Fruit fly (Drosophila melanogaster) whole organism, embryonic: ENCODE data around the gene gkt.

Experiments used
- Abd-B ChIP-seq: fragments of 200-800 bp; sonication (Bioruptor generic); optimal IDR thresholded peaks from 2 replicates; lab custom pipeline; 2018; ENCODE audit warnings: missing biosample characterization, mild to moderate bottlenecking, missing genetic modification characterization, moderate library complexity
- Ada2b ChIP-seq: fragments of 200-800 bp; sonication (Bioruptor generic); IDR thresholded peaks from 2 replicates; pipeline ENCODE4 v1.3.6; 2022; ENCODE audit warnings: missing biosample characterization, missing genetic modification characterization
- Atf6 ChIP-seq: fragments of 200-800 bp; sonication (Bioruptor generic); IDR thresholded peaks from 2 replicates; pipeline ENCODE4 v1.3.6; 2022; ENCODE audit warnings: missing biosample characterization, missing genetic modification characterization
- B-H1 ChIP-seq: fragments of 200-800 bp; sonication (Bioruptor generic); IDR thresholded peaks from 3 replicates; pipeline ENCODE4 v1.3.6; 2022; ENCODE audit warnings: missing biosample characterization, missing genetic modification characterization
- Bteb2 ChIP-seq: fragments of 200-800 bp; sonication (Bioruptor generic); optimal IDR thresholded peaks from 2 replicates; lab custom pipeline; 2016; ENCODE audit warnings: missing biosample characterization, missing genetic modification characterization
- CG11504 ChIP-seq: fragments of 200-800 bp; sonication (Bioruptor generic); optimal IDR thresholded peaks from 3 replicates; lab custom pipeline; 2019; ENCODE audit warnings: missing biosample characterization, mild to moderate bottlenecking, missing genetic modification characterization, moderate library complexity
- CG12071 ChIP-seq: fragments of 200-800 bp; sonication (Bioruptor generic); optimal IDR thresholded peaks from 3 replicates; lab custom pipeline; 2018; ENCODE audit warnings: missing biosample characterization, mild to moderate bottlenecking, missing genetic modification characterization
- CG13287 ChIP-seq: fragments of 200-800 bp; sonication (Bioruptor generic); IDR thresholded peaks from 2 replicates; pipeline ENCODE4 v1.3.6; 2022; ENCODE audit warnings: missing biosample characterization, missing genetic modification characterization; ENCODE audit not compliant: partially characterized antibody
- CG13296 ChIP-seq: fragments of 200-800 bp; sonication (Bioruptor generic); optimal IDR thresholded peaks from 3 replicates; lab custom pipeline; 2018; ENCODE audit warnings: missing biosample characterization, mild to moderate bottlenecking, missing genetic modification characterization
- CG14014 ChIP-seq: fragments of 200-800 bp; sonication (Bioruptor generic); IDR thresholded peaks from 2 replicates; pipeline ENCODE4 v1.3.6; 2022; ENCODE audit warnings: missing biosample characterization, missing genetic modification characterization
- CG14710 ChIP-seq: fragments of 200-800 bp; sonication (Bioruptor generic); optimal IDR thresholded peaks from 3 replicates; lab custom pipeline; 2019; ENCODE audit warnings: missing biosample characterization, mild to moderate bottlenecking, missing genetic modification characterization, moderate library complexity
- CG17328 ChIP-seq: fragments of 200-800 bp; sonication (Bioruptor generic); IDR thresholded peaks from 2 replicates; pipeline ENCODE4 v1.3.6; 2022; ENCODE audit warnings: missing biosample characterization, missing genetic modification characterization
- CG17912 ChIP-seq: fragments of 200-800 bp; sonication (Bioruptor generic); optimal IDR thresholded peaks from 2 replicates; lab custom pipeline; 2018; ENCODE audit warnings: missing biosample characterization, mild to moderate bottlenecking, missing genetic modification characterization
- CG31441 ChIP-seq: fragments of 200-800 bp; sonication (Bioruptor generic); IDR thresholded peaks from 2 replicates; pipeline ENCODE4 v1.3.6; 2022; ENCODE audit warnings: missing biosample characterization, missing genetic modification characterization
- CG33213 ChIP-seq: fragments of 200-800 bp; sonication (Bioruptor generic); optimal IDR thresholded peaks from 3 replicates; lab custom pipeline; 2016; ENCODE audit warnings: missing biosample characterization, missing genetic modification characterization
- CG34224 ChIP-seq: fragments of 200-800 bp; sonication (Bioruptor generic); IDR thresholded peaks from 3 replicates; pipeline ENCODE4 v1.3.6; 2022; ENCODE audit warnings: missing biosample characterization, missing genetic modification characterization; ENCODE audit not compliant: partially characterized antibody
- CG3838 ChIP-seq: fragments of 200-800 bp; sonication (Bioruptor generic); optimal IDR thresholded peaks from 3 replicates; lab custom pipeline; 2016; ENCODE audit warnings: missing biosample characterization, missing genetic modification characterization
- CG3847 ChIP-seq: fragments of 200-800 bp; sonication (Bioruptor generic); IDR thresholded peaks from 2 replicates; pipeline ENCODE4 v1.3.6; 2022; ENCODE audit warnings: missing biosample characterization, missing genetic modification characterization
- CG3995 ChIP-seq: fragments of 200-800 bp; sonication (Bioruptor generic); optimal IDR thresholded peaks from 3 replicates; lab custom pipeline; 2016; ENCODE audit warnings: missing biosample characterization, missing genetic modification characterization
- CG6175 ChIP-seq: fragments of 200-800 bp; sonication (Bioruptor generic); IDR thresholded peaks from 3 replicates; pipeline ENCODE4 v1.3.6; 2022; ENCODE audit warnings: missing biosample characterization, missing genetic modification characterization
- CG7839 ChIP-seq: fragments of 200-800 bp; sonication (Bioruptor generic); optimal IDR thresholded peaks from 3 replicates; lab custom pipeline; 2018; ENCODE audit warnings: missing biosample characterization, mild to moderate bottlenecking, missing genetic modification characterization, moderate library complexity
- CG8290 ChIP-seq, 3 experiments: fragments of 200-800 bp; sonication (Bioruptor generic); optimal IDR thresholded peaks; 2 replicates each; lab custom pipeline; 2016 to 2019; ENCODE audit warnings: missing biosample characterization in 3 of 3, missing genetic modification characterization in 3 of 3, mild to moderate bottlenecking in 2 of 3, moderate library complexity in 1 of 3
- Chrac-16 ChIP-seq: fragments of 200-800 bp; sonication (Bioruptor generic); optimal IDR thresholded peaks from 3 replicates; lab custom pipeline; 2016; ENCODE audit warnings: missing biosample characterization, missing genetic modification characterization
- Ets65A ChIP-seq: fragments of 200-800 bp; sonication (Bioruptor generic); peaks from one replicate; lab custom pipeline; 2016; ENCODE audit warnings: missing biosample characterization, missing genetic modification characterization
- H2.0 ChIP-seq: fragments of 200-800 bp; sonication (Bioruptor generic); IDR thresholded peaks from 2 replicates; pipeline ENCODE4 v1.3.6; 2022; ENCODE audit warnings: missing biosample characterization, missing genetic modification characterization
- HHEX ChIP-seq: fragments of 200-800 bp; sonication (Bioruptor generic); optimal IDR thresholded peaks from 3 replicates; lab custom pipeline; 2017; ENCODE audit warnings: missing biosample characterization, mild to moderate bottlenecking, missing genetic modification characterization, missing genetic modification reagents
- Hr51 ChIP-seq, 2 experiments: fragments of 200-800 bp; sonication (Bioruptor generic); optimal IDR thresholded peaks; 2 replicates in 1 of 2; 3 replicates in 1 of 2; lab custom pipeline; 2016 to 2018; ENCODE audit warnings: missing biosample characterization in 2 of 2, missing genetic modification characterization in 2 of 2, mild to moderate bottlenecking in 1 of 2, moderate library complexity in 1 of 2
- Hr78 ChIP-seq, 2 experiments: fragments of 200-800 bp in 1 of 2; fragments of >200 bp in 1 of 2; sonication (Bioruptor generic) in 1 of 2; optimal IDR thresholded peaks; 2 replicates each; lab custom pipeline; 2017 to 2019; ENCODE audit warnings: missing biosample characterization in 2 of 2, missing genetic modification characterization in 2 of 2, mild to moderate bottlenecking in 1 of 2, moderate library complexity in 1 of 2
- Myb ChIP-seq: fragments of 200-800 bp; sonication (Bioruptor generic); optimal IDR thresholded peaks from 2 replicates; lab custom pipeline; 2016; ENCODE audit warnings: missing biosample characterization, missing genetic modification characterization
- Nf-YC ChIP-seq: fragments of 200-800 bp; optimal IDR thresholded peaks from 3 replicates; lab custom pipeline; 2019; ENCODE audit warnings: missing biosample characterization, mild to moderate bottlenecking, missing genetic modification characterization, moderate library complexity
- Rx ChIP-seq: fragments of 200-800 bp; sonication (Bioruptor generic); IDR thresholded peaks from 2 replicates; pipeline ENCODE4 v1.3.6; 2022; ENCODE audit warnings: missing biosample characterization, missing genetic modification characterization
- Scr ChIP-seq: fragments of 200-800 bp; sonication (Bioruptor generic); IDR thresholded peaks from 2 replicates; pipeline ENCODE4 v1.3.6; 2022; ENCODE audit warnings: missing biosample characterization, missing genetic modification characterization; ENCODE audit not compliant: partially characterized antibody
- ap ChIP-seq: fragments of 200-800 bp; sonication (Bioruptor generic); IDR thresholded peaks from 2 replicates; pipeline ENCODE4 v1.3.6; 2022; ENCODE audit warnings: missing biosample characterization, missing genetic modification characterization
- dysf ChIP-seq: fragments of 200-800 bp; sonication (Bioruptor generic); IDR thresholded peaks from 3 replicates; pipeline ENCODE4 v1.3.6; 2022; ENCODE audit warnings: missing biosample characterization, missing genetic modification characterization
- esg ChIP-seq: fragments of 200-800 bp; sonication (Bioruptor generic); conservative IDR thresholded peaks from 2 replicates; pipeline ENCODE4 v1.3.6; 2022; ENCODE audit warnings: missing biosample characterization, missing genetic modification characterization
- gcm2 ChIP-seq: fragments of 200-800 bp; sonication (Bioruptor generic); optimal IDR thresholded peaks from 2 replicates; lab custom pipeline; 2016; ENCODE audit warnings: missing biosample characterization, missing genetic modification characterization
- mld ChIP-seq: fragments of 200-800 bp; sonication (Bioruptor generic); IDR thresholded peaks from 3 replicates; pipeline ENCODE4 v1.3.6; 2022; ENCODE audit warnings: missing biosample characterization, missing genetic modification characterization; ENCODE audit not compliant: partially characterized antibody
- nerfin-1 ChIP-seq: fragments of 200-800 bp; sonication (Bioruptor generic); optimal IDR thresholded peaks from 3 replicates; lab custom pipeline; 2019; ENCODE audit warnings: missing biosample characterization, mild to moderate bottlenecking, missing genetic modification characterization, moderate library complexity
- nerfin-2 ChIP-seq: fragments of 200-800 bp; sonication (Bioruptor generic); IDR thresholded peaks from 2 replicates; pipeline ENCODE4 v1.3.6; 2022; ENCODE audit warnings: missing biosample characterization, missing genetic modification characterization; ENCODE audit not compliant: partially characterized antibody
- pan ChIP-seq, 4 experiments: fragments of >200 bp in 3 of 4; fragments of 200-800 bp in 1 of 4; sonication (Bioruptor generic) in 1 of 4; optimal IDR thresholded peaks in 3 of 4; IDR thresholded peaks in 1 of 4; 2 replicates each; pipeline versions ENCODE4 v1.3.6 to Lab custom; 2017 to 2022; ENCODE audit warnings: missing biosample characterization in 2 of 4, missing genetic modification characterization in 2 of 4, mixed read lengths in 1 of 4
- pnt ChIP-seq: fragments of 200-800 bp; sonication (Bioruptor generic); optimal IDR thresholded peaks from 3 replicates; lab custom pipeline; 2016; ENCODE audit warnings: missing biosample characterization, missing genetic modification characterization
- pum ChIP-seq: fragments of 200-800 bp; sonication (Bioruptor generic); optimal IDR thresholded peaks from 2 replicates; lab custom pipeline; 2016; ENCODE audit warnings: missing biosample characterization, missing genetic modification characterization
- scrt ChIP-seq: fragments of 200-800 bp; sonication (Bioruptor generic); optimal IDR thresholded peaks from 2 replicates; lab custom pipeline; 2018; ENCODE audit warnings: missing biosample characterization, mild to moderate bottlenecking, missing genetic modification characterization, moderate library complexity
- sd ChIP-seq: fragments of 200-800 bp; sonication (Bioruptor generic); optimal IDR thresholded peaks from 3 replicates; lab custom pipeline; 2018; ENCODE audit warnings: missing biosample characterization, mild to moderate bottlenecking, missing genetic modification characterization, moderate library complexity
- shn ChIP-seq: fragments of 200-800 bp; sonication (Bioruptor generic); optimal IDR thresholded peaks from 3 replicates; lab custom pipeline; 2016; ENCODE audit warnings: missing biosample characterization, missing genetic modification characterization
- sisA ChIP-seq: fragments of 200-800 bp; sonication (Bioruptor generic); IDR thresholded peaks from 2 replicates; pipeline ENCODE4 v1.3.6; 2022; ENCODE audit warnings: missing biosample characterization, missing genetic modification characterization
- sna ChIP-seq: fragments of 200-800 bp; sonication (Bioruptor generic); IDR thresholded peaks from 2 replicates; pipeline ENCODE4 v1.3.6; 2022; ENCODE audit warnings: missing biosample characterization, missing genetic modification characterization; ENCODE audit not compliant: partially characterized antibody
- tio ChIP-seq: fragments of 200-800 bp; sonication (Bioruptor generic); optimal IDR thresholded peaks from 2 replicates; lab custom pipeline; 2017; ENCODE audit warnings: missing biosample characterization, missing genetic modification characterization, inconsistent platforms
- ttk ChIP-seq: fragments of 200-800 bp; sonication (Bioruptor generic); IDR thresholded peaks from 2 replicates; pipeline ENCODE4 v2.1.2; 2022; ENCODE audit warnings: missing biosample characterization, missing genetic modification characterization

gkt gene

dm6 chr2L:3121325-3121724, 38.4 kb upstream of the gkt start (continued):
- TF ChIP-seq Atf6 (GFP tag; lab: Robert Waterston, UW): no peak
- TF ChIP-seq Ets65A (GFP tag; lab: Kevin White, UChicago): no peak
- peak; percentile 53; the same call in 1 of the 3 replicates for TF ChIP-seq dysf (GFP tag; lab: Robert Waterston, UW)
- TF ChIP-seq CG14710 (tag; lab: Kevin White, UChicago): no peak
- TF ChIP-seq Rx (GFP tag; lab: Robert Waterston, UW): peak; percentile 20; the same call in 1 of the 2 replicates
- TF ChIP-seq sd (tag; lab: Kevin White, UChicago): no peak
- TF ChIP-seq CG3847 (GFP tag; lab: Robert Waterston, UW): peak; percentile 20; the same call in 1 of the 2 replicates
- no peak for TF ChIP-seq CG17912 (GFP tag; lab: Kevin White, UChicago)
- no peak for TF ChIP-seq mld (GFP tag; lab: Robert Waterston, UW)
- no peak for TF ChIP-seq B-H1
- TF ChIP-seq Hr51 (GFP tag; optimal IDR thresholded peaks at IDR 0.05; lab: Kevin White, UChicago): peak in 1 of 2 experiments; percentile 9
- no peak for TF ChIP-seq tio (GFP tag; lab: Kevin White, UChicago)
- TF ChIP-seq CG34224: no peak
- TF ChIP-seq Bteb2 (GFP tag; lab: Kevin White, UChicago): no peak
- TF ChIP-seq CG12071 (GFP tag; lab: Kevin White, UChicago): no peak
- no peak for TF ChIP-seq pan (optimal IDR thresholded peaks at IDR 0.05; lab: Kevin White, UChicago)
- peak in 1 of 2 experiments; percentile 44 for TF ChIP-seq pan (GFP tag; optimal IDR thresholded peaks at IDR 0.05 in 1 of 2, IDR thresholded peaks at IDR 0.05 in 1 of 2)
- TF ChIP-seq CG7839 (tag; lab: Kevin White, UChicago): peak; percentile 17
- TF ChIP-seq CG13287 (GFP tag; lab: Robert Waterston, UW): no peak
- no peak for TF ChIP-seq gcm2 (GFP tag; lab: Kevin White, UChicago)
- no peak for TF ChIP-seq sna (GFP tag; lab: Robert Waterston, UW)
- TF ChIP-seq scrt (GFP tag; lab: Kevin White, UChicago): no peak
- no peak for TF ChIP-seq ap
- TF ChIP-seq ttk (GFP tag; lab: Robert Waterston, UW): no peak
- no peak for TF ChIP-seq Scr
- no peak for TF ChIP-seq Myb (GFP tag; lab: Kevin White, UChicago)
- no peak for TF ChIP-seq nerfin-1 (tag; lab: Kevin White, UChicago)
- 0 out of 2 replicates have a peak, but pooled peaks have one; percentile 7 for TF ChIP-seq Ada2b (GFP tag; lab: Robert Waterston, UW)
- TF ChIP-seq CG14014: 0 out of 2 replicates have a peak, but pooled peaks have one; percentile 28
- TF ChIP-seq CG31441 (GFP tag; lab: Robert Waterston, UW): no peak
- TF ChIP-seq CG8290 (GFP tag; optimal IDR thresholded peaks at IDR 0.05; lab: Kevin White, UChicago): no peak
- peak in 1 of 2 experiments; percentile 36 for TF ChIP-seq CG8290 (tag; optimal IDR thresholded peaks at IDR 0.05; lab: Kevin White, UChicago)
- no peak for TF ChIP-seq pnt (GFP tag; lab: Kevin White, UChicago)
- TF ChIP-seq shn (GFP tag; lab: Kevin White, UChicago): no peak
- peak; percentile 39; the same call in 1 of the 2 replicates for TF ChIP-seq H2.0 (GFP tag; lab: Robert Waterston, UW)
- TF ChIP-seq HHEX (GFP tag; lab: Kevin White, UChicago): no peak
- 0 out of 2 replicates have a peak, but pooled peaks have one; percentile 8 for TF ChIP-seq CG17328 (GFP tag; lab: Robert Waterston, UW)
- TF ChIP-seq pum (GFP tag; lab: Kevin White, UChicago): no peak
- no peak for TF ChIP-seq CG3838
- TF ChIP-seq CG33213: no peak
- TF ChIP-seq CG3995 (GFP tag; lab: Kevin White, UChicago): no peak
- TF ChIP-seq CG11504: peak; percentile 12
- no peak for TF ChIP-seq Nf-YC (tag; lab: Kevin White, UChicago)
- TF ChIP-seq Hr78 (GFP tag; optimal IDR thresholded peaks at IDR 0.05; lab: Kevin White, UChicago): peak in 1 of 2 experiments; percentile 49
- TF ChIP-seq esg (GFP tag; lab: Robert Waterston, UW): no peak
- no peak for TF ChIP-seq Chrac-16
- peak; percentile 31 for TF ChIP-seq Abd-B (GFP tag; lab: Kevin White, UChicago)
- TF ChIP-seq nerfin-2 (GFP tag; lab: Robert Waterston, UW): no peak
- no peak for TF ChIP-seq CG13296 (GFP tag; lab: Kevin White, UChicago)
- no peak for TF ChIP-seq sisA (GFP tag; lab: Robert Waterston, UW)
- no peak for TF ChIP-seq CG6175 (GFP tag; lab: Robert Waterston, UW)
